Worm (Caenorhabditis elegans) whole organism, late embryonic: Measurements from ENCODE around the gene C14B9.2.
A peak's percentile ranks its signal among the peaks of the same experiment; 100 is the strongest.

Experiments used
- C08G9.2 ChIP-seq: sonication (generic microtip); optimal IDR thresholded peaks from 2 replicates; lab custom pipeline; 2016; ENCODE audit warnings: mild to moderate bottlenecking, missing genetic modification characterization, moderate library complexity, missing compliant biosample characterization
- K09A11.1 ChIP-seq: sonication (generic microtip); optimal IDR thresholded peaks from 2 replicates; lab custom pipeline; 2017; ENCODE audit warnings: antibody characterized with exemption, mild to moderate bottlenecking, missing genetic modification characterization, missing compliant biosample characterization; ENCODE audit not compliant: insufficient read depth
- T23F11.4 ChIP-seq: fragments of 200-800 bp; sonication (Bioruptor generic); optimal IDR thresholded peaks from 2 replicates; lab custom pipeline; 2018; ENCODE audit warnings: mild to moderate bottlenecking, missing genetic modification characterization, missing compliant biosample characterization
- ama-1 ChIP-seq: fragments of 150-350 bp; optimal IDR thresholded peaks from 2 replicates; lab custom pipeline; 2014
- ceh-14 ChIP-seq: sonication (generic microtip); optimal IDR thresholded peaks from 2 replicates; lab custom pipeline; 2016; ENCODE audit warnings: missing genotype, missing genetic modification characterization, missing compliant biosample characterization
- ceh-18 ChIP-seq: sonication (generic microtip); optimal IDR thresholded peaks from 2 replicates; lab custom pipeline; 2016; ENCODE audit warnings: missing genetic modification characterization, missing compliant biosample characterization
- ceh-2 ChIP-seq: sonication (generic microtip); optimal IDR thresholded peaks from 2 replicates; lab custom pipeline; 2016; ENCODE audit warnings: missing genotype, missing genetic modification characterization, missing compliant biosample characterization
- ceh-22 ChIP-seq: sonication (generic microtip); optimal IDR thresholded peaks from 2 replicates; lab custom pipeline; 2017; ENCODE audit warnings: missing biosample characterization, missing genetic modification characterization
- ceh-30 ChIP-seq: fragments of 150-350 bp; optimal IDR thresholded peaks from 2 replicates; lab custom pipeline; 2014; ENCODE audit warnings: missing biosample characterization, missing genetic modification characterization
- ceh-31 ChIP-seq: sonication (generic microtip); optimal IDR thresholded peaks from 2 replicates; lab custom pipeline; 2016; ENCODE audit warnings: missing genetic modification characterization, missing compliant biosample characterization
- ceh-34 ChIP-seq: sonication (generic microtip); optimal IDR thresholded peaks from 2 replicates; lab custom pipeline; 2016; ENCODE audit warnings: mild to moderate bottlenecking, missing genetic modification characterization, missing compliant biosample characterization
- ceh-45 ChIP-seq: fragments of 200-800 bp; sonication (Bioruptor generic); IDR thresholded peaks from 2 replicates; pipeline ENCODE4 v1.3.6; 2022; ENCODE audit warnings: missing genetic modification reagents, missing genetic modification characterization, missing compliant biosample characterization
- ceh-9 ChIP-seq: sonication (generic microtip); optimal IDR thresholded peaks from 2 replicates; lab custom pipeline; 2016; ENCODE audit warnings: mild to moderate bottlenecking, missing genetic modification characterization, inconsistent platforms, missing compliant biosample characterization
- che-1 ChIP-seq: sonication (generic microtip); optimal IDR thresholded peaks from 2 replicates; lab custom pipeline; 2016; ENCODE audit warnings: mild to moderate bottlenecking, missing genetic modification characterization, missing compliant biosample characterization
- dmd-4 ChIP-seq: sonication (generic microtip); optimal IDR thresholded peaks from 2 replicates; lab custom pipeline; 2016; ENCODE audit warnings: borderline replicate concordance, missing genetic modification characterization, missing compliant biosample characterization
- dve-1 ChIP-seq: sonication (generic microtip); optimal IDR thresholded peaks from 2 replicates; lab custom pipeline; 2017; ENCODE audit warnings: antibody characterized with exemption, mild to moderate bottlenecking, missing genetic modification characterization, missing compliant biosample characterization
- elt-2 ChIP-seq: sonication (generic microtip); optimal IDR thresholded peaks from 2 replicates; lab custom pipeline; 2016; ENCODE audit warnings: missing genetic modification reagents, missing genetic modification characterization, missing compliant biosample characterization
- elt-4 ChIP-seq: sonication (generic microtip); optimal IDR thresholded peaks from 2 replicates; lab custom pipeline; 2016; ENCODE audit warnings: missing genetic modification characterization, missing compliant biosample characterization
- ets-4 ChIP-seq: sonication (generic microtip); optimal IDR thresholded peaks from 2 replicates; lab custom pipeline; 2016; ENCODE audit warnings: missing genetic modification characterization, missing compliant biosample characterization
- eyg-1 ChIP-seq: sonication (generic microtip); optimal IDR thresholded peaks from 2 replicates; lab custom pipeline; 2016; ENCODE audit warnings: missing genotype, missing genetic modification characterization, missing compliant biosample characterization
- fax-1 ChIP-seq: sonication (generic microtip); optimal IDR thresholded peaks from 2 replicates; lab custom pipeline; 2016; ENCODE audit warnings: missing genotype, missing genetic modification characterization, missing compliant biosample characterization
- fkh-10 ChIP-seq: fragments of 150-350 bp; optimal IDR thresholded peaks from 2 replicates; lab custom pipeline; 2014; ENCODE audit warnings: missing biosample characterization, missing genetic modification reagents, missing genetic modification characterization
- gmeb-2 ChIP-seq: sonication (generic microtip); optimal IDR thresholded peaks from 2 replicates; lab custom pipeline; 2016; ENCODE audit warnings: missing genetic modification characterization, inconsistent platforms, missing compliant biosample characterization
- hlh-15 ChIP-seq: sonication (generic microtip); optimal IDR thresholded peaks from 2 replicates; lab custom pipeline; 2016; ENCODE audit warnings: missing genetic modification characterization, missing compliant biosample characterization
- hlh-30 ChIP-seq: sonication (generic microtip); optimal IDR thresholded peaks from 2 replicates; lab custom pipeline; 2017; ENCODE audit warnings: antibody characterized with exemption, missing genetic modification characterization, missing compliant biosample characterization; ENCODE audit not compliant: insufficient read depth
- hlh-6 ChIP-seq: sonication (generic microtip); optimal IDR thresholded peaks from 2 replicates; lab custom pipeline; 2016; ENCODE audit warnings: missing genotype, missing genetic modification characterization, missing compliant biosample characterization
- hlh-8 ChIP-seq: sonication (generic microtip); optimal IDR thresholded peaks from 2 replicates; lab custom pipeline; 2016; ENCODE audit warnings: missing genotype, missing genetic modification characterization, missing compliant biosample characterization
- lim-6 ChIP-seq: sonication (generic microtip); optimal IDR thresholded peaks from 2 replicates; lab custom pipeline; 2016; ENCODE audit warnings: missing genetic modification characterization, missing compliant biosample characterization
- mec-3 ChIP-seq: sonication (generic microtip); optimal IDR thresholded peaks from 2 replicates; lab custom pipeline; 2016; ENCODE audit warnings: borderline replicate concordance, missing genetic modification characterization, missing compliant biosample characterization
- nfya-1 ChIP-seq: sonication (generic microtip); optimal IDR thresholded peaks from 2 replicates; lab custom pipeline; 2017; ENCODE audit warnings: missing genetic modification characterization, mild to moderate bottlenecking, missing compliant biosample characterization, antibody characterized with exemption, moderate library complexity
- npax-4 ChIP-seq: sonication (generic microtip); optimal IDR thresholded peaks from 2 replicates; lab custom pipeline; 2016; ENCODE audit warnings: missing genetic modification characterization, missing compliant biosample characterization
- odd-2 ChIP-seq: sonication (generic microtip); optimal IDR thresholded peaks from 2 replicates; lab custom pipeline; 2017; ENCODE audit warnings: antibody characterized with exemption, mild to moderate bottlenecking, missing genetic modification characterization, missing compliant biosample characterization
- pax-1 ChIP-seq: fragments of 150-350 bp; optimal IDR thresholded peaks from 2 replicates; lab custom pipeline; 2014; ENCODE audit warnings: missing biosample characterization, missing genetic modification characterization
- pqm-1 ChIP-seq: sonication (generic microtip); optimal IDR thresholded peaks from 2 replicates; lab custom pipeline; 2016; ENCODE audit warnings: missing genetic modification characterization, missing compliant biosample characterization
- pros-1 ChIP-seq: fragments of 150-350 bp; optimal IDR thresholded peaks from 2 replicates; lab custom pipeline; 2014; ENCODE audit warnings: missing biosample characterization, missing genetic modification reagents, missing genetic modification characterization
- ref-2 ChIP-seq: sonication (generic microtip); optimal IDR thresholded peaks from 2 replicates; lab custom pipeline; 2016; ENCODE audit warnings: missing genetic modification characterization, missing compliant biosample characterization
- sdc-2 ChIP-seq: sonication (generic microtip); optimal IDR thresholded peaks from 2 replicates; lab custom pipeline; 2016; ENCODE audit warnings: missing genotype, missing genetic modification characterization, missing compliant biosample characterization
- sox-2 ChIP-seq: fragments of 200-800 bp; sonication (Bioruptor generic); IDR thresholded peaks from 2 replicates; pipeline ENCODE4 v1.3.6; 2022; ENCODE audit warnings: missing genetic modification reagents, missing genetic modification characterization, missing compliant biosample characterization
- sox-4 ChIP-seq: sonication (generic microtip); optimal IDR thresholded peaks from 2 replicates; lab custom pipeline; 2017; ENCODE audit warnings: mild to moderate bottlenecking, missing genetic modification characterization, inconsistent platforms, missing compliant biosample characterization
- tbx-7 ChIP-seq: sonication (generic microtip); optimal IDR thresholded peaks from 2 replicates; lab custom pipeline; 2016; ENCODE audit warnings: missing genotype, missing genetic modification characterization, missing compliant biosample characterization
- ttx-3 ChIP-seq: sonication (generic microtip); optimal IDR thresholded peaks from 2 replicates; lab custom pipeline; 2016; ENCODE audit warnings: missing genetic modification reagents, missing genetic modification characterization, missing compliant biosample characterization
- unc-42 ChIP-seq: sonication (generic microtip); optimal IDR thresholded peaks from 2 replicates; lab custom pipeline; 2016; ENCODE audit warnings: missing genotype, missing genetic modification characterization, missing compliant biosample characterization
- unc-86 ChIP-seq: sonication (generic microtip); optimal IDR thresholded peaks from 2 replicates; lab custom pipeline; 2016; ENCODE audit warnings: missing genetic modification characterization, missing compliant biosample characterization
- zip-5 ChIP-seq: sonication (generic microtip); optimal IDR thresholded peaks from 2 replicates; lab custom pipeline; 2016; ENCODE audit warnings: missing genetic modification characterization, missing compliant biosample characterization
- ztf-16 ChIP-seq: sonication (generic microtip); optimal IDR thresholded peaks from 2 replicates; lab custom pipeline; 2017; ENCODE audit warnings: missing genetic modification characterization, missing compliant biosample characterization

C14B9.2 gene

DNA sequence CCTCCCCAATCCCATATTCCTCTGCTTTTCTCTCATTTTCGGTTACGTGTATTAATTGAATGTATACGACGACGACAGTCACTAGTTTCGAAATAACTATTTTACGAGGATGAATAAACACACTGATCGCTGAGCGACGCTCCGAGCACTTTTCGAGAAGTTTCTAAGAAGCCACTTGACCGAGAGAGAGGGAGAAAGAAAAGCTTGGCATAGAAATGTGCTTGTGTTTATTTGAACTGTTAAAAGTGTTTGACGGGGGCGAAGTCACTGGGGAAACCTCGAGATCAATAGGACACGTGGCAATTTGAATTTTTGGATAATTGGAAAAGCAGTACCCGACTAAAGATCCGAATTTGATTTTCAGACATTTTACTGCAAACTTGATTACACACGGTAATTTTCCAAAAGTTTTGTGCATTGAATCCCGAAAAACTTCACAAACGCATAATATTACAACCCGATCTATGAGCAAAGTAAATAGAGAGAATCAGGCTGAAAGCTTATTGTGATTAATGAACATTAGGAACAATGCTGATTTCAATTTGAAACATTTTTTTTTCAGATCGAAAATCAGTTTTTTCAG is 3.1 kb downstream of the C14B9.2 start:
- TF ChIP-seq ama-1 (lab: Kevin White, UChicago) (peak; percentile 24), pax-1 (peak; percentile 73), sox-4 (no peak), hlh-30 (tag; lab: Kevin White, UChicago) (peak; percentile 33), fax-1 (tag; lab: Kevin White, UChicago) (no peak), ceh-22 (tag; lab: Kevin White, UChicago) (peak; percentile 61), zip-5 (no peak), nfya-1 (tag; lab: Kevin White, UChicago) (peak; percentile 7)

DNA sequence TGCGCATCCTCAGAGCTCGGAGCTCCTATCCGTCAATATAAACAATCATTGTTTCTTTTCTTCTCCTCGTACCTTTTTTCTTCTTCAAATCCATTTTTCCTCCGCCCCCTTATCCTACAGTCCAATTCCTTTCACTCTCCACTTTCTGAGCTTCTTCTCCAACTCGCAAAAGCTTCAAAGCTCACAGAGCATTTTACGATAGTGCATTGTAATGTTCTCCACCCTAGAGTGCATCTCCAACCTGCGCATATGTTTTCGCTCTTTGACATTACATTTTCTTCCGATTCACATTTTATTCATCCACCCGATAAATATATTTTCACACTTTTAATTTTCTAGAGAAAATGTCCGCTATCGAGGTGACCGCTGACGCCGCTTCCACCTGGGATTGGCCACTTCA is 4.3 kb downstream of the C14B9.2 start, which contains the start of gene hsp-12.2:
Gene hsp-12.2, plus strand, starts transcription at position 301 of the 400 bp plus-strand sequence.
- TF ChIP-seq C08G9.2 (tag; lab: Kevin White, UChicago) (no peak), tbx-7 (no peak), ztf-16 (no peak), ceh-45 (GFP tag; lab: Robert Waterston, UW) (no peak), gmeb-2 (no peak), unc-86 (tag; lab: Kevin White, UChicago) (no peak), hlh-8 (tag; lab: Kevin White, UChicago) (no peak), dmd-4 (tag; lab: Kevin White, UChicago) (no peak), pqm-1 (tag; lab: Kevin White, UChicago) (no peak), ceh-9 (tag; lab: Kevin White, UChicago) (no peak), odd-2 (tag; lab: Kevin White, UChicago) (no peak), unc-42 (tag; lab: Kevin White, UChicago) (no peak), pros-1 (tag; lab: Kevin White, UChicago) (no peak), ceh-34 (tag; lab: Kevin White, UChicago) (no peak), hlh-15 (tag; lab: Kevin White, UChicago) (no peak), elt-4 (tag; lab: Kevin White, UChicago) (no peak), hlh-6 (tag; lab: Kevin White, UChicago) (no peak), nfya-1 (tag; lab: Kevin White, UChicago) (no peak)

DNA sequence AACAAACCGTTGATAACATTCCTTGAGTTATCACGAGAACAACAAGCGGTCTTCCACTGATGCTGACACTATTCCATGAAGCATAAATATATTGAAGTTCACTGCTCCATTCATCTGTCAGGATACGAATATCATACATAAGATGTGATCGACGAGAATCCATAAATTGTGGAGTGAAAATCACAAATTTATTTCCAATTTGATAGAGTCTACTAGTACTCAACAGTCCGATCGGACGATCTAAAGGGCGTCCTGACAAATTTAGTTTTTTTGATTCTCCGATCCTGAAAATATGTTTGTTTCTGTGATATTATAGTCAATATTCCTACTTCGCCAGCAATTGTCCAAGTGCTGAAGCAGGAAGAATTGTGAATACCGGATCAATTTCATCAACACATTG is 8.8 kb downstream of the C14B9.2 start:
- no peak for TF ChIP-seq fkh-10 (GFP tag; lab: Kevin White, UChicago)

DNA sequence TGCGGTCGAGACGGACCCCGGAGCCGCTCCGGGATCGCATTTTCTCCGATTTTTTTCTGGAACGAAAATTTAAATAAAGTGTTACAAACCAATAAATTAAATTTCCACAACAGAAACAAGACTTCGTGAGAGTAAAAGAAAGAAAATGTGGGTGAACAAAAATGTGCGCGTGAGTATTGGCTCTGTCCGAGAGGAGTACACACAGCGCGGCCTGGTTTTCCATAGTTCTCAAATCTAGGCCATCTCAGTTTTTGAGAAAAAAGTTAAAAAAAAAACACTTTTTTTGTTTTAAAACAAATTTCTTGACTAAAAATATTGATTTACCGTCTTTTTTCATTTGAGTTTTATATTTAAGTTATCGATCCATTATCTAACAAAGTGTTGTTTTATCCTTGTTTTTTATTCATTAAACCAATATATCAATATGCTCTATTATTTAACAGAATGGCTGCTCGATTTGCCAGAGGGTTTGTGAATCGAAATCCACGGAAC is 11.2 kb downstream of the C14B9.2 start, which contains the start of the genes C14B9.8 and mrpl-18:
Gene C14B9.8, minus strand, starts transcription at position 56 of the 492 bp plus-strand sequence.
Gene mrpl-18, plus strand, starts transcription at position 442 of the 492 bp plus-strand sequence.
- TF ChIP-seq hlh-6 (tag; lab: Kevin White, UChicago) (no peak), ceh-31 (peak; percentile 95), npax-4 (tag; lab: Kevin White, UChicago) (no peak), ttx-3 (tag; lab: Kevin White, UChicago) (no peak), sox-2 (no peak), ref-2 (tag; lab: Kevin White, UChicago) (peak; percentile 83), eyg-1 (tag; lab: Kevin White, UChicago) (no peak), ceh-18 (tag; lab: Kevin White, UChicago) (peak; percentile 8), ceh-9 (tag; lab: Kevin White, UChicago) (no peak), ceh-30 (no peak), lim-6 (tag; lab: Kevin White, UChicago) (peak; percentile 63), hlh-8 (tag; lab: Kevin White, UChicago) (peak; percentile 81), ceh-22 (tag; lab: Kevin White, UChicago) (no peak), pax-1 (no peak), dmd-4 (tag; lab: Kevin White, UChicago) (no peak), elt-4 (tag; lab: Kevin White, UChicago) (no peak), hlh-30 (tag; lab: Kevin White, UChicago) (no peak), mec-3 (tag; lab: Kevin White, UChicago) (peak; percentile 17), T23F11.4 (GFP tag; lab: Kevin White, UChicago) (no peak), ceh-2 (tag; lab: Kevin White, UChicago) (peak; percentile 94), pqm-1 (tag; lab: Kevin White, UChicago) (peak; percentile 4), che-1 (tag; lab: Kevin White, UChicago) (no peak), hlh-15 (tag; lab: Kevin White, UChicago) (peak; percentile 2), elt-2 (tag; lab: Kevin White, UChicago) (peak; percentile 85), K09A11.1 (tag; lab: Kevin White, UChicago) (no peak), sdc-2 (tag; lab: Kevin White, UChicago) (peak; percentile 52), unc-42 (tag; lab: Kevin White, UChicago) (peak; percentile 55), sox-4 (no peak), ets-4 (peak; percentile 84), ceh-45 (GFP tag; lab: Robert Waterston, UW) (no peak), ceh-14 (tag; lab: Kevin White, UChicago) (peak; percentile 2), dve-1 (tag; lab: Kevin White, UChicago) (no peak)
